Fruit fly (Drosophila melanogaster) S2 (cell line): ENCODE data around the gene CG6996.

ENCODE experiments used
- CG8478 ChIP-seq: fragments of >200 bp; optimal IDR thresholded peaks from 2 replicates; lab custom pipeline; 2018
- CTCF ChIP-seq, 2 experiments: fragments of >200 bp; optimal IDR thresholded peaks; 2 replicates each; lab custom pipeline; 2018

The CG6996 gene

DNA sequence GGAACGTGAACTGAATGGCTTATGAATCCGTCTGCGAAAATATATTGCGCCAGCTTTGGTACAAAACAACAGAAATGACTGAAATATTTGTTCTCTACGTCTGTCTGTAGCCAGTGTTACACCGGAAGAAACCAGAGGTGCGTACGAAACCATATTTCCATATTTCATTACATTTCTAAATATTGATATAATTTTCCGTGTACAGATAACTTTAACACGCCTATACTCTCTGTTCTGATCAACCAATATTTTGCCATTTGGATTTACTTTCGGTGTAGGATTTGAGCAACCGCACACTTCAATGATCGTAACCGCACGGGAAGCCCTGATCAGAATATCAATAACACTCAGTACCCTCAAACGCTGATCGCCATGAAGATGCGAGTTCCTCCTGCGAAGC, 12.6 kb upstream of the CG6996 start:
- TF ChIP-seq CTCF (optimal IDR thresholded peaks at IDR 0.05; lab: Kevin White, UChicago): no peak
- no peak for TF ChIP-seq CG8478

DNA sequence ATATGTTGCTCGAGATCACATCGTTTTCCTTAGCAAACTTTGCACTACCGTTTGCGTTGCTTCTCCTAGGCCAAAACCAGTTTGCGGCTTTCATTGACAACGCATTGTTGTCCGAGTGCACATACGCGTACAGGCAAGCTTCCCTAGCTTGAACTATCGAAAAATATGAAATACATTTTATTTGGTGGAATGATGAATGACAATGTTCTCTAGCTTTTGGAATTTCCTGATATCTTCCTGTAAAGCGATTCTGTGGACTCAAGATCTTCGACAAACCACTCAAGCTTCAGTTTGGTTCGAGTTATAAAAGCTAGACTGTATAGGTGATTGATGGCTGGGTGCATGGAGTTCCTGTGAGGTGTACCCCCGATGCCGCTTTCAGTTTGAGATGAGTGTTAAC, 11.5 kb upstream of the CG6996 start:
- TF ChIP-seq CTCF (optimal IDR thresholded peaks at IDR 0.05; lab: Kevin White, UChicago): no peak
- no peak for TF ChIP-seq CG8478

DNA sequence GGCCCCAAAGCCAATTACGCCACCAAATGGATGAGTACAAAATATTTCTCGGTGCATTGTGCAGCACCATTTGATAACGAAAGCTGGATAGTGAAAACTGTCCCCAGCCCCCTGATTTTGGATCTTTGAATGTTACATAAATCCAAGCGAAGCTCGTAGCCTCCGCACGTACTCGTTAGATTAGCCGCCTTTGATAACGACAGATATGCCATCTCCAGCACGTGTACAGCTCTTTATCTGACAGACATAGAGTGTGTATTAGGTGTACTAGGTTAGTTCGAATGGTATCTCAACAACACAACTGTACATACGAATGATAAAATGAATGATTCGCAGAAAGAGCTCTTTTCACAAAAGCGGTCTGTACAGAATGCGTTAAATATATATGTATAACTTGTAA, 11.0 kb upstream of the CG6996 start:
- no peak for TF ChIP-seq CG8478

DNA sequence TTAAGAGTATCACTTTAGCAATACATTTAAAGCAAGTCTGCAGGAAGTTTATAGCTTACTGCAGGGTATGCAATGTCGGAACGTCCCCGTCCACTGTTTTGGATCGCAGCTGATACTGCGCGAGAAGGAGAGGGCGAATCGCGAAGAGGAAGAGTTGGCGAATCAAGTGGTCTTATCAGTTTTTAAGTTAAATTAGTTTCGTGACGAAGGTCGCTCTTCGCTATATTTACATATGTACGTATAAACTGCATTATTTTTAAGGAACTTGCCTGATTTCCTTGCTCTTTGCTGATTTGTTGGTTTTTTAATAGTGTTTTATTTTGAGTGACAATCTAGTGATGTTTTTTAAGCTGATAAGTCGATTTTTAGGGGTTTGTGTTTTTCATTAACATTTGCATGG, 10.1 kb upstream of the CG6996 start:
- TF ChIP-seq CTCF (optimal IDR thresholded peaks at IDR 0.05; lab: Kevin White, UChicago): no peak
- no peak for TF ChIP-seq CG8478

DNA sequence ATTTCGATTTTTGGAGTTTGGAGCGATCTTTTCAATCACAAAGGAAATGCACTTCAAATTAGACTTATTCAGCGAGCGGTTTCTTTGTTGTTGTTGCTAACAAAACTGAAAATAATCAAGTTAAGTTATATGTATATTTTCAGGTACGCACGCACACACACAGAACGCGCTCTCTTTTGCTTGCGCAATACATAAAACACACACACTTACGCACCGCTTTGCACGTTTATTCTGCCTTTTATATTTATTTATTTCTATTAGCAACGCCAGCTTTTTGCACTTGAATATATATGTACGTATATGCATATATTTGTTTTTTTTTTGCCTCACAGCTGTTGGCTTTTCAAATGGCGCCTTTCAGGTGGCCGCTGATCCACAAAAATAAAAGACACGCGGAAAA, 9.6 kb upstream of the CG6996 start:
- TF ChIP-seq CTCF (optimal IDR thresholded peaks at IDR 0.05; lab: Kevin White, UChicago) (no peak), CG8478 (no peak)

DNA sequence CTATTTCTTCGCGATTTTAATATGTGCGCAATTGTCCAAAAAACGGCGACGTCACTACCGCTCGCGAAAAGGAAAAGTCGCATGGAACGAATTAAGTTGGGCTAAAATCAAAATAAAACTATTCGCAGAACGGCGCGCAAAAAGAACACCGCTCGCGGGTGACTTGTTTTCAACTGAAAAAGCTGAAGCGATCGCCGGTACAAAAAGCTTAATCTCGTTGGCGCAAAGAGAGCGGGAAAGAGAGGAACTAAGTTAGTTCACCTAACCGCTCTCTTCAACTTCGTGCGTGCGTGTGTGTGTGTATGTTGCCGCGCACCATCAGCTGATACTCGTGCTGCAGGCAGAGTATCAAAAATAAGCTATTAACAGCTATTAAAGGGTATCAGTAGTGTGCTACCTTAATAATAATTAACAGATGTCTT, 9.2 kb upstream of the CG6996 start, which contains the start of gene CG42674:
Gene CG42674 (minus strand): TSS at position 180 of the 422 bp plus-strand sequence.
- TF ChIP-seq CTCF (optimal IDR thresholded peaks at IDR 0.05; lab: Kevin White, UChicago) (no peak), CG8478 (no peak)

DNA sequence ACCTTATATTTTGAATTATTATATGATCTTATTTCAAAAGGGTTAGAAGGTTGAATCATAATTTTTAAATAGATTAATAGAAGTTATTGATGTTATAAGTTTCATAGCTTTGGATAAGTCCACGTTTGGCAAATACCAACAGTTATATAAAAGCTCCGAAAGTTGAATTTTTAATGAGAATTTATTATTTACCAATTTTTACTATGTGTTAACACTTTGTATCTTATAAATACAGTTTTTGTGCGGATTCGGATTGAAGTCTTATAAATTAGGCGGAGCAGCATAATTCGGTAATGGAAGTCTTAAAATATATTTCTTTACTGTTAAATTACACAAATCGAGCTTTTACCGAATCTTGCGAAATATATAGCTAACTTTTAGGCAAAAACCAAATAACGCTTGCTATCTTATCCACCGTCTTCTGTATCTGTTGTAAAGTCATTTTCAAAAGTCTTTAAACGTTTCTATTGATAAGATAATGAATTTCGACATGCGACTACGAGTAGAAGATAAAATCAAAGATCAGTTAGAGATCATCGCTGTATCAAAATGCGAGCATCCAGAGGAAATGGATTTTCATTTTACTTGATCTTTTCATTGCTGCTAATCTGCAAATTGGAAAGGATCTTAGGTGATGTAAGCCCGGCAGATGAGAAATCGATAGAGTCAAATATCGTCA, 7.6 kb upstream of the CG6996 start, which contains the start of gene CG42833:
Gene CG42833 (plus strand): TSS at position 525 of the 679 bp plus-strand sequence.
- TF ChIP-seq CTCF (optimal IDR thresholded peaks at IDR 0.05; lab: Kevin White, UChicago) (no peak), CG8478 (no peak)

DNA sequence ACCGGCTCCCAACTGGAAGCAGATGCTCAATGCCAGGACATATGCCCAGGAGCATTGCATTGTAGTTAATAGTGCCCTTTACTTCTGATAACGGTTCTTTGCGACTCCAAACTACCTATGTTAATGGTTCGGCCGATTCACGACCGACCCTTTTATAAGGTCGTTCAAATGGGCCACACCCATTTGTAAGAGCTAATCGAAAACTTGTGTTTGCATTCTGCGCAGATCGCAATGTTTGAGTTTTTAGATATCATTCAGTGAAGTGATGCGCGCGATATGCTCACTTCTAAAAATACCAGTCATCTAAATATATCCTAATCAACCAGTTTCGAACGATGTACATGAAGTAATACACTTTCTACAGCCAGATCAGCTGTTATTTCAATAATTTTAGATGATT, 5.8 kb upstream of the CG6996 start, which contains the start of gene obst-F:
Gene obst-F (minus strand): TSS at position 101 of the 400 bp plus-strand sequence.
- no peak for TF ChIP-seq CG8478
- no peak for TF ChIP-seq CTCF (optimal IDR thresholded peaks at IDR 0.05; lab: Kevin White, UChicago)

DNA sequence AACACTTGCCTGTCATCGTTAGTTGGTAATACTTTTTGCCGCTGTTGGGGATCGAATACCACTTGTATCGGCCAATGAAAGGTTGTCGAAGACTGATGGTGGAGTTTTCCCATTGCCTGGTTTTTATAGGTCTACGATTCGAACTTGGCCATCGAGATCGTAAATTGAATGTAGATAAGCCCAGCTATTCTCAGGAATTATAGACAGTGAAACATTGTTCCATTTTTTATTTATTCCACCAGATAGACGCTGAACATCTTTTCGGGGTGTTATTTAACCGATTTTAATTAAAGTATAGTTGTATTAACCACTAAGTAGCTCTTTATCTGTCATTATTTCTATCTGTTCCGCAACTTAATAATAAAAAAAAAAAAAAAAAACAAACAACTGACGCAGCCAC, 3.7 kb upstream of the CG6996 start, which contains the start of gene CG7298:
Gene CG7298 (minus strand): TSS at position 101 of the 400 bp plus-strand sequence.
- no peak for TF ChIP-seq CTCF (optimal IDR thresholded peaks at IDR 0.05; lab: Kevin White, UChicago)
- TF ChIP-seq CG8478: no peak

DNA sequence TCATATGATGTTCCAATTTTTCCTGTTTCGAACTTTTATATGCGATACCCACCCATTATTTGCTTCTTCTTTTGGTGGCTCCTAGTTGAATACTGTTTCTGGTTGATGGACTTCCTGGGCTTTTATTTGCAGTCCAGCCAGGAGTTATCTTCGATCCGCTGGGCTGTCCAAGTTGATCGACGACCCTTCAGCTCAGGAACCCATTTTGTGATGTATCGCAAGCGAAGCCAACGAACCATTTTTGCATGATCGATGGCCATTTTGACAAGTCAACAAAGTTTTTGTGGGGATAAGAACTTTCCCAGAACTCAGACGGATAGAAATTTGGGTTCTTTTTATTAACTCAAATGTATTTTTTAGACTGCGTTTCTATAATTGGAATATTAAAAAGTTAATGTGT, 1.4 kb upstream of the CG6996 start, which contains the start of gene CG7290:
Gene CG7290 (minus strand): TSS at position 101 of the 400 bp plus-strand sequence.
- TF ChIP-seq CTCF (optimal IDR thresholded peaks at IDR 0.05; lab: Kevin White, UChicago): no peak
- TF ChIP-seq CG8478: no peak

DNA sequence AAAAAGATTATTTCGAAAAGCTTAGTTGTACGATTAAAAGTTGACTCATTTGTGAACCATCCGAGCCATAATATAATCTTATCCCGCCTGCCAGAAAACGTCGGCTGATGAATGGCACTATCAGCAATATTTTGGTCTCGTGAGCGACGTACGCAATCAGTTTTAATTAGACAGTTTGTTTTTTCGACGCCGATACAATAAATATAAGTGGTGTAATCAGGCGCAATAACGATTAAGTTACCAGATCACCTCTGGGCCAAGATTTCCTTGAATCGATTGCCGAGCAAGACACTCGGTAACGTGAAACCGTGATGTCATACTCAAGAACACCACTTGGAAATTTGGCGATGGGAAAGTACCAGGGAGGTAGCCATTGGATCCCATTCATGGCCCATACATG, 1.8 kb downstream of the CG6996 start:
- TF ChIP-seq CTCF (optimal IDR thresholded peaks at IDR 0.05; lab: Kevin White, UChicago): no peak
- TF ChIP-seq CG8478: no peak

DNA sequence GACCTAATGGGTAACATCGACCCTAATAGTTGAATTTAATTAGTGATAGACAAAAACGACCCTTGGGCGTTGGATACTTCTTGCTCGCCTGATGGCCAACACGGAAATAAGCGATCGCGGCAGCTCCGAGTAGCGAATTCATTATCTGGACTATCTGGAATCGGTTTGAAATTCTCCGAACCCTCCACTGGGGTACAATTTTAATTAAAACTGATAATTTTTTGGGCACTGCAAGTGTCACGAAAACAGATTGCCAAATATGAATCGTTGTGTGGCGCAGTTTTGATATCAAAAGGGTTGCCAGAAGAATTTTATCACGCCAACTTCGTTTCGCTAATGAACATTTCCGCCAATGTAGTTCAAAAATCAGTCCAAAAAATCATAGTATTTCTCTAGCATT, 2.6 kb downstream of the CG6996 start:
- TF ChIP-seq CTCF (optimal IDR thresholded peaks at IDR 0.05; lab: Kevin White, UChicago) (no peak), CG8478 (no peak)

DNA sequence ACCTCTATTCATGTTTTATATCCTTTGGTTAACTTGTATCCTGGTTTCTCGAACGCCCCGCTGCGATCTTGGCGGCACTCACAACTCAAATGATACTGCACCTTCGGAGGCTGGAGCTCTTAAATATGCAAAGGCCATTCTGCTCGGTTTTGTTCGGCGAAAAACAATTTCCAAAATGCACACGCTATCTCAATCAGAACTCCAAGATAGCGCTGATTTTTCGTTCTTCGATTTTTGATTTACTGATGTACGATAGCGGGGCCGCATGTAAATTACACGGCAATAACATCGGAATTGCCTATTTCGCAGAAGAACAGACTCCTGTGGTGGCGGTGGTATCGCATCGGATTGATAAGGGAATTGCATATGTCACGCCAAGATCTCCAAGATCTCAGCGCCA, 4.7 kb downstream of the CG6996 start, which contains the start of gene CG7017:
Gene CG7017 (minus strand): TSS at position 101 of the 400 bp plus-strand sequence.
- TF ChIP-seq CTCF (optimal IDR thresholded peaks at IDR 0.05; lab: Kevin White, UChicago) (no peak), CG8478 (no peak)

DNA sequence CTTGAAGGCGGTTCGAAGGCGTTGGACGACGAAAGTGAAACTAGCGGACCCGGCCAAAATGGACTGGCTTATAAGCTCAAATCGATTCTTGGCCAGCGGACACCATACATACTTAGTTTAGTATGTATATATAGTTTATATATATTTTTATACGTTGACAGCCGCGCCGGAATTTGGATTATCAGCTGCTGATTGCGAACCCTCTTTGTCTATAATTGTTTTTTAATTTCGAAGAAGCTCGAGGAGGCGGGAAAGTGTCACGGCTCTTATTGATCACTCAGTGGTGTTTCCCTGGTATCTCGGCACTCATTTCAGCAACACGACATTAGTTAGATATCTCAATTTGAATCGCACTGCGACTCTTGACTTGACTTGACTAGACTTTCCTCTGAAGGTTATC, 13.0 kb downstream of the CG6996 start, which contains the start of gene CG6933:
Gene CG6933 (minus strand): TSS at position 47 of the 400 bp plus-strand sequence.
- TF ChIP-seq CG8478 (no peak), CTCF (optimal IDR thresholded peaks at IDR 0.05; lab: Kevin White, UChicago) (no peak)

DNA sequence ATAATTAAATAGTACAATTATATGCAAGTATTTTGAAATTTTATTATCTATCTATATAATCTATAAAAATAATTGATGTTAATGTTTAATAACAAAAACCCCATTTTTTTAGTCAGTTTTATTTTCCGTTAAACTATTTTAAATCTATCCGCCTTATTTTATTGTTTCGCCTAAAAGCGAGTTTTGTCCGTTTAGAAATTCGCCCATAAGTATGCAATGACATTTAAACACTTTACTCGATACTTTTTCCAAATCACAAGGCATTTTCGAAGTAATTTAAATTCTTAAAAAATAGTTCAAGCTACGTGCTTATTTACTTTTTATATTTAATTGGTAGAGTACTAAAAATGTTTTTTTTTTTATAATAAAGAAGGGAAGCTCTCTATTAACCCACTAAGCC, 13.6 kb downstream of the CG6996 start:
- TF ChIP-seq CG8478 (no peak), CTCF (optimal IDR thresholded peaks at IDR 0.05; lab: Kevin White, UChicago) (no peak)

DNA sequence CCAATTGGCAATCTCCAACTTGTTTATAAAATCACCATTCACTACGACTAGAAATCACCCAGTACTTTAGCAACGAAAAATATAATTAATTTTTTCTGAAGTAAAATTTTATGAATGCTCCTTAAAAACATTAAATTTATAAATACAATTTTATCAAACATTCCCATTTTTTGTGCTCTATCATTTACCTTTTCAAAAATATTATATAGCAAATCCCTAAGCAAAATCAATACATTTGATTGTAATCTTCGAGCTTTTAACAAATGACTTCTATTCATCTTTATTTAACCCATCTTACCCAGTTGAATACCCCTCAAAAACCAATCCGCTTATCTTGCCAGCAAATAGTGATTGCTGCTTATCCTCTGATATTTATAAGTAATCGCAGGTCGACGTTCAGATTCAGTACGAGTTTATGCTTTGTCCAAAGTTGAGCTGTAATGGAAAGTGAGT, 14.1 kb downstream of the CG6996 start, which contains the start of gene CG17145:
Gene CG17145 (plus strand): TSS at position 403 of the 453 bp plus-strand sequence.
- TF ChIP-seq CTCF (optimal IDR thresholded peaks at IDR 0.05; lab: Kevin White, UChicago) (no peak), CG8478 (no peak)
